Fruit fly (Drosophila melanogaster): ENCODE data around the gene CG10359.

The CG10359 gene

DNA sequence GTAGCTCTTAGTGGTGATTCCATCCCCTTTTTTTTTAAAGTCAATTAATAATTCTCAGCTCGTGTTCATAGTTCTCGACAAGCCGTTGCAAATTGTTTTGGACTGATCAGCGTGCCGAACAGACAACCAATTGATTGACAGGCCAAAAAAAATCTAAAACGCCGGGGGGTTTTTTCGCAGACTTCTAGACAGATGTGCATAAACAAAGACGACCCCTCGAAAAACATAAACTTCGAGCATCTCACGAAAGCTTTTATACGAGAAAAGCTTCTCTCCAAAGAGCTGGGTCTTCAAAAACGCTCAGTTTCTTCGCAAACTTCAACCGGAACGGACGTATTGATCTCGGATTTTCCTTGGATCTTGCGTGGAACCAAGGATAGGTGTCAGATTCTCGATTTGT lies at the start of gene CG10359:
CG10359 (plus strand) TSS at position 301 of the 400 bp plus-strand sequence.
- TF ChIP-seq net (GFP tag; optimal IDR thresholded peaks at IDR 0.05) (no peak), Smox (GFP tag; optimal IDR thresholded peaks at IDR 0.05) (no peak), CG11294 (GFP tag; IDR thresholded peaks at IDR 0.05) (no peak), Hr39 (GFP tag; optimal IDR thresholded peaks at IDR 0.05) (no peak), Met (GFP tag; optimal IDR thresholded peaks at IDR 0.05) (no peak), fkh (GFP tag; optimal IDR thresholded peaks at IDR 0.05) (peak; percentile 53), CG6792 (GFP tag; optimal IDR thresholded peaks at IDR 0.05) (no peak), CG11762 (GFP tag; optimal IDR thresholded peaks at IDR 0.05; ENCODE audit: insufficient read depth) (no peak), CG3919 (GFP tag; optimal IDR thresholded peaks at IDR 0.05) (no peak), CG15336 (GFP tag; IDR thresholded peaks at IDR 0.05) (peak; percentile 20; the same call in 1 of the 2 replicates), ss (GFP tag; optimal IDR thresholded peaks at IDR 0.05) (no peak), CG1621 (tag; optimal IDR thresholded peaks at IDR 0.05) (no peak), CG7368 (GFP tag; optimal IDR thresholded peaks at IDR 0.05) (no peak), CG10631 (GFP tag; optimal IDR thresholded peaks at IDR 0.05) (no peak), lz (GFP tag; optimal IDR thresholded peaks at IDR 0.05) (no peak)

dm6 chr3L:3566751-3567499 lies 45.1 kb upstream of the CG10359 start:
- TF ChIP-seq Ets96B (tag; optimal IDR thresholded peaks at IDR 0.05) (peak; percentile 64), Hr4 (GFP tag; optimal IDR thresholded peaks at IDR 0.05) (peak; percentile 18), Met (GFP tag; optimal IDR thresholded peaks at IDR 0.05) (peak; percentile 76), Sox102F (GFP tag; optimal IDR thresholded peaks at IDR 0.05) (peak; percentile 64), CG16779 (tag; optimal IDR thresholded peaks at IDR 0.05) (no peak), dsx (GFP tag; optimal IDR thresholded peaks at IDR 0.05; ENCODE audit: poor library complexity, severe bottlenecking) (peak; percentile 59), pdm3 (GFP tag; optimal IDR thresholded peaks at IDR 0.05) (peak; percentile 60), net (GFP tag; optimal IDR thresholded peaks at IDR 0.05) (peak; percentile 42), CG11762 (GFP tag; optimal IDR thresholded peaks at IDR 0.05; ENCODE audit: insufficient read depth) (peak; percentile 11), CG7368 (GFP tag; optimal IDR thresholded peaks at IDR 0.05) (peak; percentile 38), dac (GFP tag; optimal IDR thresholded peaks at IDR 0.05) (no peak), Smox (GFP tag; optimal IDR thresholded peaks at IDR 0.05) (peak; percentile 65), CG8319 (GFP tag; optimal IDR thresholded peaks at IDR 0.05) (peak; percentile 26), CG11294 (GFP tag; IDR thresholded peaks at IDR 0.05) (no peak), CG1621 (tag; optimal IDR thresholded peaks at IDR 0.05) (peak; percentile 13), esn (GFP tag; optimal IDR thresholded peaks at IDR 0.05) (peak; percentile 73), cyc (GFP tag; optimal IDR thresholded peaks at IDR 0.05) (peak; percentile 62), CG6808 (GFP tag; optimal IDR thresholded peaks at IDR 0.05) (peak; percentile 46), CG6854 (GFP tag; optimal IDR thresholded peaks at IDR 0.05) (no peak), Lpt (GFP tag; optimal IDR thresholded peaks at IDR 0.05) (no peak), CG3032 (tag; optimal IDR thresholded peaks at IDR 0.05) (peak; percentile 46), CG11902 (GFP tag; optimal IDR thresholded peaks at IDR 0.05) (peak; percentile 19), fd85E (GFP tag; optimal IDR thresholded peaks at IDR 0.05) (no peak), Sox14 (GFP tag; optimal IDR thresholded peaks at IDR 0.05) (peak; percentile 65), spab (GFP tag; optimal IDR thresholded peaks at IDR 0.05) (peak; percentile 40), Gug (GFP tag; IDR thresholded peaks at IDR 0.05) (no peak), svp (GFP tag) (peak; percentile 82), ss (GFP tag; optimal IDR thresholded peaks at IDR 0.05) (peak; percentile 14 to 55), fkh (GFP tag; optimal IDR thresholded peaks at IDR 0.05) (no peak), Ets21C (GFP tag; optimal IDR thresholded peaks at IDR 0.05) (peak; percentile 58), vri (GFP tag; optimal IDR thresholded peaks at IDR 0.05) (peak; percentile 35), CG31627 (GFP tag; optimal IDR thresholded peaks at IDR 0.05) (peak; percentile 65), salr (GFP tag; optimal IDR thresholded peaks at IDR 0.05) (no peak), topi (GFP tag; optimal IDR thresholded peaks at IDR 0.05) (peak; percentile 64), CG3919 (GFP tag; optimal IDR thresholded peaks at IDR 0.05) (peak; percentile 58), fd59A (GFP tag; optimal IDR thresholded peaks at IDR 0.05) (peak; percentile 5), CG9139 (GFP tag; optimal IDR thresholded peaks at IDR 0.05) (peak; percentile 19), CG10669 (GFP tag; optimal IDR thresholded peaks at IDR 0.05) (peak; percentile 53), achi (GFP tag; optimal IDR thresholded peaks at IDR 0.05) (peak; percentile 42), CG15336 (GFP tag; IDR thresholded peaks at IDR 0.05) (no peak), Hr38 (GFP tag; optimal IDR thresholded peaks at IDR 0.05) (no peak), CG8632 (GFP tag; optimal IDR thresholded peaks at IDR 0.05) (peak; percentile 35)
